Worm (Caenorhabditis elegans) whole organism, midembryonic: ENCODE data around the gene F42A10.9.

Experiments used
- T22C8.4 ChIP-seq: fragments of 200-800 bp; sonication (Bioruptor generic); IDR thresholded peaks from 2 replicates; pipeline ENCODE4 v1.3.6; 2022; ENCODE audit warnings: missing genetic modification characterization, missing compliant biosample characterization
- flt-1 ChIP-seq: fragments of 200-800 bp; sonication (Bioruptor generic); IDR thresholded peaks from 2 replicates; pipeline ENCODE4 v1.3.6; 2022; ENCODE audit warnings: missing genetic modification characterization, missing compliant biosample characterization
- klf-2 ChIP-seq: fragments of 200-800 bp; sonication (Bioruptor generic); conservative IDR thresholded peaks from 2 replicates; pipeline ENCODE4 v1.3.6; 2022; ENCODE audit warnings: missing genetic modification reagents, missing genetic modification characterization, missing compliant biosample characterization
- med-1 ChIP-seq: sonication (generic microtip); optimal IDR thresholded peaks from 2 replicates; lab custom pipeline; 2017; ENCODE audit warnings: missing genetic modification characterization, mild to moderate bottlenecking, missing compliant biosample characterization, antibody characterized with exemption, missing genetic modification reagents; ENCODE audit not compliant: insufficient read depth
- ref-1 ChIP-seq: fragments of 200-800 bp; sonication (Bioruptor generic); conservative IDR thresholded peaks from 2 replicates; pipeline ENCODE4 v1.3.6; 2022; ENCODE audit warnings: missing genetic modification reagents, missing genetic modification characterization, missing compliant biosample characterization
- tab-1 ChIP-seq: fragments of 200-800 bp; sonication (Bioruptor generic); IDR thresholded peaks from 2 replicates; pipeline ENCODE4 v1.3.6; 2022; ENCODE audit warnings: missing genetic modification characterization, missing compliant biosample characterization
- ztf-23 ChIP-seq: fragments of 200-800 bp; sonication (Bioruptor generic); IDR thresholded peaks from 2 replicates; pipeline ENCODE4 v1.3.6; 2022; ENCODE audit warnings: missing genetic modification reagents, missing genetic modification characterization, missing compliant biosample characterization
- ztf-29 ChIP-seq: fragments of 200-800 bp; sonication (Bioruptor generic); IDR thresholded peaks from 2 replicates; pipeline ENCODE4 v1.3.6; 2022; ENCODE audit warnings: missing genetic modification reagents, missing genetic modification characterization, missing compliant biosample characterization

DNA sequence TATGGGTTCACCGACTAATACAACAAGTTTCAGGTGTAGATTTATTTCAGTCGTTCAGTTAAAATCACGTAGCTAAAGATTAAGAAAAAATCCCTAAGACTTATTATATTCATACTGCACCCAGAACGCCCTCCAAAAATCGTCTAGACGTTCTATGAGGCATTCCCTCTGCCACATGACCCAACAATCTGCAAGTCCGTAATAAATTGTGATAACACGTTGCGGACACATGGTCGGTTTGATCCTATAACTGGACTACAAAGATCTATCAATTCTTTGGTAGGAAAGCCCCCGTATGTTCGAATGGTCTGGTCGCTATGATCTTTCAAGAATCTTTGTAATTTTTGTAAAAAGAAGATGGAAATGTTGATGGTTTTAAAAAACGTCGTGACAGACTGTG lies 51.6 kb downstream of the F42A10.9 start:
- TF ChIP-seq ref-1 (GFP tag; lab: Robert Waterston, UW) (no peak), klf-2 (GFP tag; lab: Robert Waterston, UW) (no peak), tab-1 (GFP tag; lab: Robert Waterston, UW) (no peak), med-1 (GFP tag; lab: Kevin White, UChicago) (no peak), ztf-29 (GFP tag; lab: Robert Waterston, UW) (no peak), ztf-23 (GFP tag; lab: Robert Waterston, UW) (no peak), flt-1 (GFP tag; lab: Robert Waterston, UW) (no peak), T22C8.4 (GFP tag; lab: Robert Waterston, UW) (no peak)
